Fruit fly (Drosophila melanogaster): ENCODE data around the gene Usp30.
A peak's percentile ranks its signal among the peaks of the same experiment; 100 is the strongest.

Usp30 gene

dm6 chrX:5914992-5915751 lies 35.6 kb upstream of the Usp30 start:
- no peak for TF ChIP-seq Dif (GFP tag; optimal IDR thresholded peaks at IDR 0.05; ENCODE audit: partially characterized antibody)
- peak; percentile 1 for TF ChIP-seq Rel (GFP tag; optimal IDR thresholded peaks at IDR 0.05)
- TF ChIP-seq Rel (tag; optimal IDR thresholded peaks at IDR 0.05) = peak; percentile 92

dm6 chrX:5907916-5908315 lies 28.3 kb upstream of the Usp30 start, which contains the start of gene CG12236:
Gene CG12236 (plus strand): TSS chrX:5908135.
- peak; percentile 6 for TF ChIP-seq ey (GFP tag; optimal IDR thresholded peaks at IDR 0.05)
- TF ChIP-seq Jra (GFP tag; optimal IDR thresholded peaks at IDR 0.05) = no peak
- TF ChIP-seq Hr83 (GFP tag; optimal IDR thresholded peaks at IDR 0.05; ENCODE audit: poor library complexity, severe bottlenecking) = peak; percentile 25
- peak; percentile 53 for TF ChIP-seq dmrt93B (GFP tag; optimal IDR thresholded peaks at IDR 0.05)
- TF ChIP-seq psq (GFP tag; optimal IDR thresholded peaks at IDR 0.05) = peak; percentile 13
- peak; percentile 45 for TF ChIP-seq Sp1 (GFP tag; optimal IDR thresholded peaks at IDR 0.05)
- TF ChIP-seq Myc (optimal IDR thresholded peaks at IDR 0.05) = peak; percentile 37
- no peak for TF ChIP-seq sv (GFP tag; optimal IDR thresholded peaks at IDR 0.05)
- TF ChIP-seq fru (GFP tag; optimal IDR thresholded peaks at IDR 0.05) = peak; percentile 17
- no peak for TF ChIP-seq GATAd (GFP tag; optimal IDR thresholded peaks at IDR 0.05)
- peak; percentile 56 for TF ChIP-seq h (GFP tag; optimal IDR thresholded peaks at IDR 0.05)
- TF ChIP-seq usp (GFP tag; optimal IDR thresholded peaks at IDR 0.05) = no peak
- peak; percentile 54 for TF ChIP-seq HLH106 (tag; optimal IDR thresholded peaks at IDR 0.05)
- peak; percentile 60 for TF ChIP-seq rgr (GFP tag; optimal IDR thresholded peaks at IDR 0.05)
- peak in 1 of 2 experiments; percentile 58 for TF ChIP-seq foxo (GFP tag; optimal IDR thresholded peaks at IDR 0.05)
- TF ChIP-seq br (GFP tag; optimal IDR thresholded peaks at IDR 0.05) = peak; percentile 25
- no peak for TF ChIP-seq Rel (GFP tag; optimal IDR thresholded peaks at IDR 0.05)
- peak; percentile 81 for TF ChIP-seq Rel (tag; optimal IDR thresholded peaks at IDR 0.05)
- TF ChIP-seq CG9705 (GFP tag; optimal IDR thresholded peaks at IDR 0.05) = peak; percentile 50
- peak; percentile 17 for TF ChIP-seq OdsH (GFP tag; optimal IDR thresholded peaks at IDR 0.05)
- TF ChIP-seq dl (GFP tag; optimal IDR thresholded peaks at IDR 0.05; ENCODE audit: insufficient read depth in 1 of 2, partially characterized antibody in 2 of 2) = no peak
- no peak for TF ChIP-seq tai (GFP tag; optimal IDR thresholded peaks at IDR 0.05)
- no peak for TF ChIP-seq CG32264 (GFP tag; optimal IDR thresholded peaks at IDR 0.05)
- no peak for TF ChIP-seq brk (GFP tag; optimal IDR thresholded peaks at IDR 0.05)

- TF ChIP-seq Vsx2 (GFP tag; optimal IDR thresholded peaks at IDR 0.05; ENCODE audit: partially characterized antibody) (no peak), psq (GFP tag; optimal IDR thresholded peaks at IDR 0.05) (no peak), GATAd (GFP tag; optimal IDR thresholded peaks at IDR 0.05) (no peak), CG32264 (GFP tag; optimal IDR thresholded peaks at IDR 0.05) (no peak), CrebA (GFP tag; optimal IDR thresholded peaks at IDR 0.05; ENCODE audit: borderline replicate concordance) (no peak), Rel (GFP tag; optimal IDR thresholded peaks at IDR 0.05) (no peak), Rel (tag; optimal IDR thresholded peaks at IDR 0.05) (no peak), pan (optimal IDR thresholded peaks at IDR 0.05) (no peak), fru (GFP tag; optimal IDR thresholded peaks at IDR 0.05) (no peak), rgr (GFP tag; optimal IDR thresholded peaks at IDR 0.05) (no peak), usp (GFP tag; optimal IDR thresholded peaks at IDR 0.05) (no peak)
These were observed 25.9 kb upstream of the Usp30 start, which contains the start of gene CG4020 for dm6 chrX:5905446-5905845. Gene CG4020 (plus strand): TSS chrX:5905746.

DNA sequence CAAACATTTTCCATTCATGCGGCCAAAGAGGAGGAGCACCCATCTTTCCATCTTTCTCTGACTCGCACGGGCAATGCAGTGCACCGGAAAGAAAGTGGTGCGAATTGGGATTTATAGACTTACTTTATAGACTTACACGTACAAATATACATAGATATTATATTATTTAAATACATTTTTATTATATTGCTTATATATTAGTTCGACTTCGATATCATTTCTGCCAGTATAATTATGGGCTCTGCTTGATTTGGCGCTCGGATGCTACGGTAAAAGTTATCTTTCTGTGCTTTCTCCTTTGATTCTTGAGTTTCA lies 25.5 kb upstream of the Usp30 start:
- no peak for TF ChIP-seq CG9705 (GFP tag; optimal IDR thresholded peaks at IDR 0.05)
- no peak for TF ChIP-seq tai (GFP tag; optimal IDR thresholded peaks at IDR 0.05)
- no peak for TF ChIP-seq N (GFP tag; optimal IDR thresholded peaks at IDR 0.05)
- no peak for TF ChIP-seq lola (GFP tag; optimal IDR thresholded peaks at IDR 0.05)
- TF ChIP-seq Dif (GFP tag; optimal IDR thresholded peaks at IDR 0.05; ENCODE audit: partially characterized antibody) = no peak
- TF ChIP-seq CrebA (GFP tag; optimal IDR thresholded peaks at IDR 0.05; ENCODE audit: borderline replicate concordance) = no peak

DNA sequence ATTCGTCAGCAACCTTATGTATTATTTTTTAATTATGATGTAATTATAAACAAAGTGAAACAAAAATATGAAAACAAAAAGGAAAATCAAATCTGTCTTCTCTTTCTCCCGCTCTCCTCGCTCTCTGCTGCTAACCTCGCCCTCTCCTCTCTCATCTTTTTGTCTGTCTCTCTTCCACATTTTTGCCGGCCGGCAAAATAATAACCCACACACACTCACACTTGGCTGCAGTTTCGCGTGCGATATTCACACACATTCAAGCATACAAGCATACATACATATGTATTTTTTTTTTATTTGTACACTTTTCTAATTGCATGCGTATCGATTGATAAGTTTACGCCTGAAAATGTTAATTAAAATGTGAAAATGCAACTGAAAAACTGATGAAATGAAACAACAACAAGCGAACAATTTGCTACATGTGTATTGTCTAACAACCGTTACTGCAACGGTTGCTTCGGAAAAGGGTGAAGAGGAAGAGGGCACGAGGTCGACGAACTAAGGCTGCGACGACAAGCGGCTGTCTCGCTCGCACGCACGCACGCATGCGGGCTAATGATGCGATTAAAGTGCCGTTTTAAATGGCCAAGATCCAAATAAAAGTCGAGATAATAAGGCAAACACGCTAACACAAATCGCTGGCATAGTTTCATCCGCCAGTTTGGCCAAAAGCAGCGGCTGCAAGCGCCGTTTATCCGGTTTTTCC lies 24.9 kb upstream of the Usp30 start:
- TF ChIP-seq psq (GFP tag; optimal IDR thresholded peaks at IDR 0.05) = peak; percentile 52
- TF ChIP-seq tai (GFP tag; optimal IDR thresholded peaks at IDR 0.05) = no peak
- peak; percentile 37 for TF ChIP-seq Hr83 (GFP tag; optimal IDR thresholded peaks at IDR 0.05; ENCODE audit: poor library complexity, severe bottlenecking)
- peak; percentile 70 for TF ChIP-seq Dif (GFP tag; optimal IDR thresholded peaks at IDR 0.05; ENCODE audit: partially characterized antibody)
- peak; percentile 48 for TF ChIP-seq Jra (GFP tag; optimal IDR thresholded peaks at IDR 0.05)
- TF ChIP-seq GATAd (GFP tag; optimal IDR thresholded peaks at IDR 0.05) = no peak
- peak; percentile 37 for TF ChIP-seq woc (GFP tag; optimal IDR thresholded peaks at IDR 0.05)
- TF ChIP-seq br (GFP tag; optimal IDR thresholded peaks at IDR 0.05) = no peak
- peak; percentile 76 for TF ChIP-seq brk (GFP tag; optimal IDR thresholded peaks at IDR 0.05)
- peak; percentile 23 for TF ChIP-seq h (GFP tag; optimal IDR thresholded peaks at IDR 0.05)
- TF ChIP-seq Rel (GFP tag; optimal IDR thresholded peaks at IDR 0.05) = no peak
- peak; percentile 60 for TF ChIP-seq Rel (tag; optimal IDR thresholded peaks at IDR 0.05)
- peak; percentile 43 for TF ChIP-seq sage (GFP tag; optimal IDR thresholded peaks at IDR 0.05)
- peak in 1 of 2 experiments; percentile 26 for TF ChIP-seq foxo (GFP tag; optimal IDR thresholded peaks at IDR 0.05)
- no peak for TF ChIP-seq OdsH (GFP tag; optimal IDR thresholded peaks at IDR 0.05)
- no peak for TF ChIP-seq HLH106 (tag; optimal IDR thresholded peaks at IDR 0.05)
- TF ChIP-seq fru (GFP tag; optimal IDR thresholded peaks at IDR 0.05) = peak; percentile 23
- TF ChIP-seq rgr (GFP tag; optimal IDR thresholded peaks at IDR 0.05) = peak; percentile 6
- TF ChIP-seq Hnf4 (GFP tag; optimal IDR thresholded peaks at IDR 0.05) = peak; percentile 48
